Fruit fly (Drosophila melanogaster) whole organism, embryonic: ENCODE results near the gene CG17562.

Experiments
- CG11085 ChIP-seq: fragments of 200-800 bp; sonication (Bioruptor generic); IDR thresholded peaks from 2 replicates; pipeline ENCODE4 v1.3.6; 2022; ENCODE audit warnings: missing biosample characterization, missing genetic modification characterization
- CG43689 ChIP-seq: fragments of 200-800 bp; sonication (Bioruptor generic); IDR thresholded peaks from 2 replicates; pipeline ENCODE4 v1.3.6; 2022; ENCODE audit warnings: missing biosample characterization, missing genetic modification characterization
- CG7745 ChIP-seq: fragments of 200-800 bp; sonication (Bioruptor generic); optimal IDR thresholded peaks from 2 replicates; lab custom pipeline; 2018; ENCODE audit warnings: missing biosample characterization, mild to moderate bottlenecking, missing genetic modification characterization, moderate library complexity
- bsh ChIP-seq, 2 experiments: fragments of 200-800 bp; sonication (Bioruptor generic); optimal IDR thresholded peaks; 2 replicates each; lab custom pipeline; 2017 to 2018; ENCODE audit warnings: mild to moderate bottlenecking in 2 of 2, missing biosample characterization in 2 of 2, missing genetic modification characterization in 2 of 2, moderate library complexity in 1 of 2
- crp ChIP-seq, 2 experiments: fragments of 200-800 bp; sonication (Bioruptor generic); optimal IDR thresholded peaks; 2 replicates in 1 of 2; 3 replicates in 1 of 2; lab custom pipeline; 2017; ENCODE audit warnings: missing biosample characterization in 2 of 2, missing genetic modification characterization in 2 of 2, mild to moderate bottlenecking in 1 of 2, moderate library complexity in 1 of 2
- exex ChIP-seq: fragments of 200-800 bp; sonication (Bioruptor generic); optimal IDR thresholded peaks from 4 replicates; lab custom pipeline; 2018; ENCODE audit warnings: missing biosample characterization, mild to moderate bottlenecking, missing genetic modification characterization, moderate library complexity
- fu2 ChIP-seq: fragments of 200-800 bp; sonication (Bioruptor generic); optimal IDR thresholded peaks from 2 replicates; lab custom pipeline; 2016; ENCODE audit warnings: missing biosample characterization, missing genetic modification characterization
- gce ChIP-seq: fragments of 200-800 bp; sonication (Bioruptor generic); IDR thresholded peaks from 3 replicates; pipeline ENCODE4 v1.3.6; 2022; ENCODE audit warnings: missing biosample characterization, missing genetic modification characterization
- psq ChIP-seq: fragments of 200-800 bp; sonication (Bioruptor generic); optimal IDR thresholded peaks from 2 replicates; lab custom pipeline; 2017; ENCODE audit warnings: missing biosample characterization, missing genetic modification characterization

dm6 chr3R:16625844-16626430, 10.8 kb downstream of the CG17562 start:
- TF ChIP-seq psq = no peak
- no peak for TF ChIP-seq CG7745 (tag; lab: Kevin White, UChicago)
- TF ChIP-seq bsh (GFP tag; optimal IDR thresholded peaks at IDR 0.05; lab: Kevin White, UChicago) = no peak
- no peak for TF ChIP-seq CG11085 (GFP tag; lab: Robert Waterston, UW)
- TF ChIP-seq CG43689 (GFP tag; lab: Robert Waterston, UW) = no peak
- TF ChIP-seq crp (GFP tag; optimal IDR thresholded peaks at IDR 0.05; lab: Kevin White, UChicago) = no peak
- no peak for TF ChIP-seq exex (tag; lab: Kevin White, UChicago)
- no peak for TF ChIP-seq fu2 (GFP tag; lab: Kevin White, UChicago)
- no peak for TF ChIP-seq gce (GFP tag; lab: Robert Waterston, UW)
